Fruit fly (Drosophila melanogaster): ENCODE data around the gene CG17349.

Gene CG17349

dm6 chr2L:19413118-19413893, 43.1 kb downstream of the CG17349 start:
- no peak for TF ChIP-seq CG17801 (GFP tag; optimal IDR thresholded peaks at IDR 0.05; ENCODE audit: partially characterized antibody)

dm6 chr2L:19414233-19414749, 44.0 kb downstream of the CG17349 start:
- TF ChIP-seq CG17801 (GFP tag; optimal IDR thresholded peaks at IDR 0.05; ENCODE audit: partially characterized antibody), result no peak

dm6 chr2L:19415133-19415532, 44.9 kb downstream of the CG17349 start:
- no peak for TF ChIP-seq CG17801 (GFP tag; optimal IDR thresholded peaks at IDR 0.05; ENCODE audit: partially characterized antibody)

dm6 chr2L:19415859-19416258, 45.6 kb downstream of the CG17349 start:
- no peak for TF ChIP-seq CG17801 (GFP tag; optimal IDR thresholded peaks at IDR 0.05; ENCODE audit: partially characterized antibody)

- TF ChIP-seq CG17801 (GFP tag; optimal IDR thresholded peaks at IDR 0.05; ENCODE audit: partially characterized antibody), result peak; percentile 41
Measured at dm6 chr2L:19416602-19417497, 46.6 kb downstream of the CG17349 start, which contains the start of gene Lectin-galC1. TSS of gene Lectin-galC1 (plus strand) at chr2L:19417447.

- no peak for TF ChIP-seq CG17801 (GFP tag; optimal IDR thresholded peaks at IDR 0.05; ENCODE audit: partially characterized antibody)
Measured at dm6 chr2L:19418017-19418416, 47.8 kb downstream of the CG17349 start, which contains the start of gene lectin-37Da. TSS of gene lectin-37Da (plus strand) at chr2L:19418317.

dm6 chr2L:19418872-19419271, 48.6 kb downstream of the CG17349 start, which contains the start of gene lectin-37Db:
TSS of gene lectin-37Db (plus strand) at chr2L:19419075.
- TF ChIP-seq CG17801 (GFP tag; optimal IDR thresholded peaks at IDR 0.05; ENCODE audit: partially characterized antibody), result no peak

- TF ChIP-seq CG17801 (GFP tag; optimal IDR thresholded peaks at IDR 0.05; ENCODE audit: partially characterized antibody), result no peak
Measured at dm6 chr2L:19421573-19421972, 51.3 kb downstream of the CG17349 start.
